Worm (Caenorhabditis elegans): ENCODE data around the gene cdh-3.

The cdh-3 gene

DNA sequence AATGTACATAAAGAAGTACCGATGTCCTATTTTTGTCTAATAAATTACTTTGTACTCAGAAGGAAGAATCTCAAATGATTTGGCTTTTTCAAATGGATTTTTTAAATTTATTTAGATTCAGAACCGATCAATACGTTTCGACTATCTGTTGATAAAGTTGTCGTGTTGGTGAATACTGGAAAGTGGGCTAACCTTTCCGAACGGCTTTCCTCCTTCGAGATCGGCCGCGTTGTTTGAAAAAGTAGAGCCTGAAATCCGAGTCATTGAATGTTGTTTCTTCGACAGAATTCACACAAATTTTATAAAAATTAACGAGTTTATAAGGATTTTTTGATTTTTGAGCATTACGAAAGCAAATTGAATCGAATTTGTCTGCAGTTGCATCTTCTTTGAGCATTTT, 19.5 kb upstream of the cdh-3 start:
- TF ChIP-seq unc-62 (GFP tag; optimal IDR thresholded peaks at IDR 0.05) (no peak), egl-27 (tag; optimal IDR thresholded peaks at IDR 0.05) (no peak), zip-4 (GFP tag; optimal IDR thresholded peaks at IDR 0.05) (no peak), aha-1 (tag; optimal IDR thresholded peaks at IDR 0.05) (no peak), zag-1 (tag; optimal IDR thresholded peaks at IDR 0.05) (no peak), F16B12.6 (tag; optimal IDR thresholded peaks at IDR 0.05) (no peak), nhr-47 (tag; optimal IDR thresholded peaks at IDR 0.05) (no peak), grh-1 (GFP tag; IDR thresholded peaks at IDR 0.05) (no peak), dpl-1 (GFP tag; optimal IDR thresholded peaks at IDR 0.05) (no peak), dsc-1 (tag; optimal IDR thresholded peaks at IDR 0.05) (no peak), unc-130 (tag; optimal IDR thresholded peaks at IDR 0.05) (no peak), snpc-4 (tag; optimal IDR thresholded peaks at IDR 0.05) (no peak), mdl-1 (tag; optimal IDR thresholded peaks at IDR 0.05) (no peak), xbp-1 (tag; optimal IDR thresholded peaks at IDR 0.05) (no peak), lir-3 (tag; optimal IDR thresholded peaks at IDR 0.05; ENCODE audit: poor library complexity) (no peak), fkh-4 (tag; optimal IDR thresholded peaks at IDR 0.05; ENCODE audit: borderline replicate concordance) (no peak)

DNA sequence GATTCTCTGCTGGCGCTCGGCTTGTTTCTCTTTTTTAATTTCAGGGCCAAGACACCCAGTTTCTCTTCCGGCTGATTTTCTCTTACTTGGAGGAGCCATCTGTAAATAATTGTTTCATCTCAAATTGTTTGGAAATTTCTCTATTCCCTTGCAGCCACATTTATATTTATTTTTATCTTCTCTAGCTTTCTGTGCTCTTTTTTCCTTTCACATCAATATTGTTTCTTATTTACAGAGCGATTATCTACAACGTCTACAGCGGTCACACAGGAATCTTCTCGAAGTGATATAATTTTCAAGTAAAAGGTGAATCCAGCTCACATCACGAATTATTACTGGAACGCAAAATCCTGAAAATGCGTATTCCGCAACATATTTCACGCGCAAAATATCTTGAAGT, 18.7 kb upstream of the cdh-3 start, which contains the start of the genes ZK686.6 and ZK686.1:
Gene ZK686.6, minus strand, starts transcription at position 101 of the 400 bp plus-strand sequence.
Gene ZK686.1, plus strand, starts transcription at position 234 of the 400 bp plus-strand sequence.
- TF ChIP-seq ets-5 (GFP tag; IDR thresholded peaks at IDR 0.05) = no peak
- TF ChIP-seq efl-1 (optimal IDR thresholded peaks at IDR 0.05) = no peak
- peak in 1 of 2 experiments; percentile 89 for TF ChIP-seq efl-1 (GFP tag; optimal IDR thresholded peaks at IDR 0.05 in 1 of 2)

DNA sequence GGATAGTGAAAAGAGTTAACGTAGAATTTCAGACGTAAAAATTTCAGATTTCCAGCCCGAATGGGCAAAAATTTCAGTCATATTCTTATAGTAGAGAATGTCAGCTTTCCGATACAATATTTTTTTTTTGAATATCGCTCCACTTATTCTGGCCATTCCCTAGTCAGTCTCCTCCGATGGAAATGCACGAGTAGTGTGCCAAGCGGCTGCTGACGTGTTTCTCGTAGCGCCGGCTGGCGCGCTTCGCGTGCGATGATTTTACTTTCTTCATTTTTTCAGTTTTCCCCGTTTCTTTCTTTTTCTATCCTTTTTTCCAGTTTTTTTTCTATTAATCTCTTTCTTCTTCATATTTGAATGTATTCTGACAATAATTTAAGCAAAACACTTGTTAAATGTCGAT, 16.7 kb upstream of the cdh-3 start:
- TF ChIP-seq snu-23 (GFP tag; optimal IDR thresholded peaks at IDR 0.05) (peak; percentile 74), F16B12.6 (tag; optimal IDR thresholded peaks at IDR 0.05) (peak; percentile 67), lin-15B (tag; optimal IDR thresholded peaks at IDR 0.05) (peak; percentile 54), mab-9 (GFP tag; IDR thresholded peaks at IDR 0.05) (peak; percentile 48; the same call in 1 of the 2 replicates), mdl-1 (tag; optimal IDR thresholded peaks at IDR 0.05) (peak in 1 of 2 experiments; percentile 25), xbp-1 (tag; optimal IDR thresholded peaks at IDR 0.05) (peak; percentile 68), jun-1 (tag; optimal IDR thresholded peaks at IDR 0.05) (peak; percentile 14), skn-1 (tag; optimal IDR thresholded peaks at IDR 0.05) (peak; percentile 54), nhr-85 (tag) (peak; percentile 76), irx-1 (tag; optimal IDR thresholded peaks at IDR 0.05) (peak; percentile 9), isw-1 (GFP tag; IDR thresholded peaks at IDR 0.05) (peak; percentile 57), rnt-1 (tag; optimal IDR thresholded peaks at IDR 0.05) (peak; percentile 84), nhr-71 (tag; optimal IDR thresholded peaks at IDR 0.05) (peak; percentile 74), unc-86 (tag; optimal IDR thresholded peaks at IDR 0.05) (peak; percentile 35), grh-1 (GFP tag; IDR thresholded peaks at IDR 0.05) (peak; percentile 61; the same call in 1 of the 2 replicates), nhr-19 (GFP tag; conservative IDR thresholded peaks at IDR 0.05) (peak; percentile 83), C16A3.4 (tag; optimal IDR thresholded peaks at IDR 0.05) (peak; percentile 69), dpl-1 (GFP tag; optimal IDR thresholded peaks at IDR 0.05) (peak; percentile 60 to 70 (median 68)), nhr-90 (tag; optimal IDR thresholded peaks at IDR 0.05; ENCODE audit: poor library complexity) (peak; percentile 60), ztf-11 (tag; optimal IDR thresholded peaks at IDR 0.05) (peak in 1 of 2 experiments; percentile 32), mep-1 (tag; optimal IDR thresholded peaks at IDR 0.05) (peak; percentile 67), lin-39 (tag; optimal IDR thresholded peaks at IDR 0.05) (peak; percentile 35), blmp-1 (tag; optimal IDR thresholded peaks at IDR 0.05) (peak; percentile 85), lin-35 (GFP tag; optimal IDR thresholded peaks at IDR 0.05) (peak; percentile 64 to 75), ceh-82 (tag; optimal IDR thresholded peaks at IDR 0.05) (peak; percentile 56 to 60 (median 56)), nhr-47 (tag; optimal IDR thresholded peaks at IDR 0.05) (peak; percentile 72), tbx-2 (tag; optimal IDR thresholded peaks at IDR 0.05) (peak; percentile 65), lin-14 (GFP tag; optimal IDR thresholded peaks at IDR 0.05) (peak; percentile 40), nhr-20 (tag; optimal IDR thresholded peaks at IDR 0.05) (peak; percentile 60), swsn-7 (tag; optimal IDR thresholded peaks at IDR 0.05) (peak; percentile 68), ceh-88 (GFP tag; IDR thresholded peaks at IDR 0.05) (0 out of 2 replicates have a peak, but pooled peaks have one; percentile 39), lsy-2 (tag; optimal IDR thresholded peaks at IDR 0.05) (peak; percentile 81 to 88), efl-1 (optimal IDR thresholded peaks at IDR 0.05) (peak; percentile 65 to 72), efl-1 (GFP tag; optimal IDR thresholded peaks at IDR 0.05 in 1 of 2) (peak; percentile 63 to 97), fkh-8 (tag; optimal IDR thresholded peaks at IDR 0.05) (peak; percentile 11), dsc-1 (tag; optimal IDR thresholded peaks at IDR 0.05) (peak; percentile 54)

Measured in whole organism, L1 larva.